Worm (Caenorhabditis elegans) whole organism, early embryonic: ENCODE measurements around the gene K08B5.2.

Source experiments
- B0310.2 ChIP-seq: sonication (generic microtip); optimal IDR thresholded peaks from 2 replicates; lab custom pipeline; 2016; ENCODE audit warnings: mild to moderate bottlenecking, missing genetic modification characterization, missing compliant biosample characterization
- ama-1 ChIP-seq: fragments of 150-350 bp; optimal IDR thresholded peaks from 2 replicates; lab custom pipeline; 2014
- flt-1 ChIP-seq: fragments of 200-800 bp; sonication (Bioruptor generic); IDR thresholded peaks from 2 replicates; pipeline ENCODE4 v1.3.6; 2022; ENCODE audit warnings: missing genetic modification characterization, missing compliant biosample characterization
- hmbx-1 ChIP-seq: sonication (generic microtip); optimal IDR thresholded peaks from 2 replicates; lab custom pipeline; 2016; ENCODE audit warnings: mild to moderate bottlenecking, missing genetic modification characterization, missing compliant biosample characterization
- sea-1 ChIP-seq: fragments of 200-800 bp; sonication (Bioruptor generic); conservative IDR thresholded peaks from 2 replicates; pipeline ENCODE4 v1.3.6; 2022; ENCODE audit warnings: missing genetic modification characterization, missing compliant biosample characterization
- tbx-11 ChIP-seq: fragments of 200-800 bp; sonication (Bioruptor generic); IDR thresholded peaks from 2 replicates; pipeline ENCODE4 v1.3.6; 2022; ENCODE audit warnings: missing genetic modification characterization, missing compliant biosample characterization
- tbx-37 ChIP-seq: fragments of 200-800 bp; sonication (Bioruptor generic); conservative IDR thresholded peaks from 2 replicates; pipeline ENCODE4 v1.3.6; 2022; ENCODE audit warnings: missing genetic modification reagents, missing genetic modification characterization, missing compliant biosample characterization
- tra-4 ChIP-seq: sonication (generic microtip); optimal IDR thresholded peaks from 2 replicates; lab custom pipeline; 2017; ENCODE audit warnings: missing genetic modification characterization, missing compliant biosample characterization

DNA sequence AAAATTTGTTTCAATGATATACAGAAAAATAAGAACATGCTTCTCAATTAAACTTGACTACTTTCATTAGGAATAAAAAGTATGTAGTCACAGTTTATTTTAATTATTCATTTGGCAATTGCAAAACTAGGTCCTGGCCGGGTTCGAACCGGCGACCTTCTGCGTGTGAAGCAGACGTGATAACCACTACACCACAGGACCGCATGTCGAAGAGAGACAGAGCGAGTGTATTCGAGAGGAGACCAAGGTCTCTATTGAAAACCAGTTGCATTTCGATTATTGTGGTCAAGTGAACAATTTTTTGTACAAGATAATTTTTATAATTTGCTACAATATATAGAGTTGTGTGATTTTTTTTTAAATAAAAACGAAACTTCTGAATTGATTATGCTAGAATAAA, 37.1 kb upstream of the K08B5.2 start:
- no peak for TF ChIP-seq ama-1 (lab: Kevin White, UChicago)
- peak; percentile 53 for TF ChIP-seq tra-4
- peak; percentile 79 for TF ChIP-seq flt-1 (GFP tag; lab: Robert Waterston, UW)
- peak; percentile 81 for TF ChIP-seq tbx-11 (GFP tag; lab: Robert Waterston, UW)
- peak; percentile 35 for TF ChIP-seq hmbx-1
- TF ChIP-seq tbx-37 = peak; percentile 78
- TF ChIP-seq B0310.2 = peak; percentile 69
- peak; percentile 83 for TF ChIP-seq sea-1
